Fruit fly (Drosophila melanogaster) whole organism, embryonic: ENCODE data around the gene jus.

Experiments used
- Awh ChIP-seq: fragments of 200-800 bp; sonication (Bioruptor generic); IDR thresholded peaks from 2 replicates; pipeline ENCODE4, ENCODE4 v1.3.6; 2022; ENCODE audit warnings: missing biosample characterization, missing genetic modification characterization
- BEAF-32 ChIP-seq: fragments of 200-800 bp; sonication (Bioruptor generic); optimal IDR thresholded peaks from 3 replicates; lab custom pipeline; 2017; ENCODE audit warnings: missing biosample characterization, missing genetic modification characterization, mild to moderate bottlenecking, moderate library complexity, missing genetic modification reagents
- CG10462 ChIP-seq: fragments of 200-800 bp; sonication (Bioruptor generic); optimal IDR thresholded peaks from 2 replicates; lab custom pipeline; 2016; ENCODE audit warnings: missing biosample characterization, missing genetic modification characterization
- CG10979 ChIP-seq: fragments of 200-800 bp; sonication (Bioruptor generic); optimal IDR thresholded peaks from 2 replicates; lab custom pipeline; 2018; ENCODE audit warnings: missing biosample characterization, mild to moderate bottlenecking, missing genetic modification characterization, moderate library complexity
- CG12236 ChIP-seq: fragments of 200-800 bp; sonication (Bioruptor generic); optimal IDR thresholded peaks from 2 replicates; lab custom pipeline; 2016; ENCODE audit warnings: missing biosample characterization, missing genetic modification characterization
- CG13424 ChIP-seq: fragments of 200-800 bp; sonication (Bioruptor generic); optimal IDR thresholded peaks from 2 replicates; lab custom pipeline; 2019; ENCODE audit warnings: missing biosample characterization, mild to moderate bottlenecking, missing genetic modification characterization, moderate library complexity
- CG15011 ChIP-seq: fragments of 200-800 bp; sonication (Bioruptor generic); optimal IDR thresholded peaks from 3 replicates; lab custom pipeline; 2018; ENCODE audit warnings: missing biosample characterization, mild to moderate bottlenecking, missing genetic modification characterization
- CG16815 ChIP-seq: fragments of 200-800 bp; sonication (Bioruptor generic); optimal IDR thresholded peaks from 3 replicates; lab custom pipeline; 2017; ENCODE audit warnings: missing biosample characterization, mild to moderate bottlenecking, missing genetic modification characterization
- CG16863 ChIP-seq: fragments of 200-800 bp; sonication (Bioruptor generic); optimal IDR thresholded peaks from 3 replicates; lab custom pipeline; 2016; ENCODE audit warnings: missing biosample characterization, missing genetic modification characterization
- CG17359 ChIP-seq: fragments of 200-800 bp; sonication (Bioruptor generic); optimal IDR thresholded peaks from 3 replicates; lab custom pipeline; 2018; ENCODE audit warnings: missing biosample characterization, mild to moderate bottlenecking, missing genetic modification characterization, moderate library complexity
- CG17361 ChIP-seq: fragments of 200-800 bp; sonication (Bioruptor generic); IDR thresholded peaks from 3 replicates; pipeline ENCODE4 v1.3.6; 2022; ENCODE audit warnings: missing biosample characterization, missing genetic modification characterization
- CG17912 ChIP-seq: fragments of 200-800 bp; sonication (Bioruptor generic); optimal IDR thresholded peaks from 2 replicates; lab custom pipeline; 2018; ENCODE audit warnings: missing biosample characterization, mild to moderate bottlenecking, missing genetic modification characterization
- CG18764 ChIP-seq: fragments of 200-800 bp; sonication (Bioruptor generic); optimal IDR thresholded peaks from 3 replicates; lab custom pipeline; 2016; ENCODE audit warnings: missing biosample characterization, missing genetic modification characterization
- CG31365 ChIP-seq: fragments of 200-800 bp; sonication (Bioruptor generic); optimal IDR thresholded peaks from 2 replicates; lab custom pipeline; 2018; ENCODE audit warnings: missing biosample characterization, mild to moderate bottlenecking, missing genetic modification characterization
- CG4360 ChIP-seq: fragments of 200-800 bp; sonication (Bioruptor generic); IDR thresholded peaks from 2 replicates; pipeline ENCODE4 v1.3.6; 2022; ENCODE audit warnings: missing biosample characterization, missing genetic modification characterization
- CG4820 ChIP-seq: fragments of 200-800 bp; sonication (Bioruptor generic); optimal IDR thresholded peaks from 3 replicates; lab custom pipeline; 2016; ENCODE audit warnings: missing biosample characterization, missing genetic modification characterization
- CG5245 ChIP-seq: fragments of 200-800 bp; sonication (Bioruptor generic); optimal IDR thresholded peaks from 3 replicates; lab custom pipeline; 2016; ENCODE audit warnings: missing biosample characterization, missing genetic modification characterization
- CG7745 ChIP-seq: fragments of 200-800 bp; sonication (Bioruptor generic); optimal IDR thresholded peaks from 2 replicates; lab custom pipeline; 2018; ENCODE audit warnings: missing biosample characterization, mild to moderate bottlenecking, missing genetic modification characterization, moderate library complexity
- CG8388 ChIP-seq: fragments of 200-800 bp; sonication (Bioruptor generic); optimal IDR thresholded peaks from 2 replicates; lab custom pipeline; 2019; ENCODE audit warnings: missing biosample characterization, mild to moderate bottlenecking, missing genetic modification characterization, moderate library complexity
- CG8478 ChIP-seq: fragments of >200 bp; optimal IDR thresholded peaks from 2 replicates; lab custom pipeline; 2018
- CG9876 ChIP-seq: fragments of 200-800 bp; sonication (Bioruptor generic); optimal IDR thresholded peaks from 2 replicates; lab custom pipeline; 2016; ENCODE audit warnings: missing biosample characterization, missing genetic modification characterization
- Camta ChIP-seq: fragments of 200-800 bp; sonication (Bioruptor generic); optimal IDR thresholded peaks from 2 replicates; lab custom pipeline; 2016; ENCODE audit warnings: missing biosample characterization, missing genetic modification characterization
- Deaf1 ChIP-seq: fragments of 200-800 bp; optimal IDR thresholded peaks from 3 replicates; lab custom pipeline; 2019; ENCODE audit warnings: missing biosample characterization, mild to moderate bottlenecking, missing genetic modification characterization, moderate library complexity
- ERR ChIP-seq: fragments of 200-800 bp; sonication (Bioruptor generic); optimal IDR thresholded peaks from 2 replicates; lab custom pipeline; 2016; ENCODE audit warnings: missing biosample characterization, missing genetic modification characterization
- Ets97D ChIP-seq: fragments of 200-800 bp; sonication (Bioruptor generic); optimal IDR thresholded peaks from 3 replicates; lab custom pipeline; 2016; ENCODE audit warnings: missing biosample characterization, missing genetic modification characterization
- Jarid2 ChIP-seq: fragments of 200-800 bp; sonication (Bioruptor generic); optimal IDR thresholded peaks from 3 replicates; lab custom pipeline; 2017; ENCODE audit warnings: mild to moderate bottlenecking, missing biosample characterization, missing genetic modification reagents, missing genetic modification characterization
- Lpt ChIP-seq: fragments of >200 bp; optimal IDR thresholded peaks from 2 replicates; lab custom pipeline; 2018; ENCODE audit warnings: missing biosample characterization, missing genetic modification characterization
- Meics ChIP-seq: fragments of 200-800 bp; sonication (Bioruptor generic); optimal IDR thresholded peaks from 2 replicates; lab custom pipeline; 2017; ENCODE audit warnings: missing biosample characterization, mild to moderate bottlenecking, missing genetic modification characterization
- Mrtf ChIP-seq: fragments of 200-800 bp; sonication (Bioruptor generic); IDR thresholded peaks from 3 replicates; pipeline ENCODE4 v1.3.6; 2022; ENCODE audit warnings: missing biosample characterization, missing genetic modification characterization
- Trl ChIP-seq, 3 experiments: fragments of >200 bp in 2 of 3; fragments of 200-800 bp in 1 of 3; sonication (Bioruptor generic) in 1 of 3; optimal IDR thresholded peaks; 2 replicates in 1 of 3; 3 replicates in 2 of 3; lab custom pipeline; 2016 to 2017; ENCODE audit warnings: missing biosample characterization in 1 of 3, missing genetic modification characterization in 1 of 3
- cas ChIP-seq: fragments of 200-800 bp; sonication (Bioruptor generic); IDR thresholded peaks from 2 replicates; pipeline ENCODE4 v1.3.6; 2022; ENCODE audit warnings: missing biosample characterization, missing genetic modification characterization
- cato ChIP-seq: fragments of 200-800 bp; sonication (Bioruptor generic); optimal IDR thresholded peaks from 2 replicates; lab custom pipeline; 2016; ENCODE audit warnings: missing biosample characterization, missing genetic modification characterization, borderline replicate concordance
- cg ChIP-seq: fragments of 200-800 bp; sonication (Bioruptor generic); optimal IDR thresholded peaks from 3 replicates; lab custom pipeline; 2019; ENCODE audit warnings: missing biosample characterization, mild to moderate bottlenecking, missing genetic modification characterization, moderate library complexity
- corto ChIP-seq: fragments of 200-800 bp; sonication (Bioruptor generic); optimal IDR thresholded peaks from 2 replicates; lab custom pipeline; 2016; ENCODE audit warnings: missing biosample characterization, mild to moderate bottlenecking, missing genetic modification characterization, moderate library complexity
- croc ChIP-seq: fragments of 200-800 bp; sonication (Bioruptor generic); conservative IDR thresholded peaks from 3 replicates; pipeline ENCODE4 v1.3.6; 2022; ENCODE audit warnings: missing biosample characterization, missing genetic modification characterization
- disco-r ChIP-seq: fragments of 200-800 bp; sonication (Bioruptor generic); optimal IDR thresholded peaks from 2 replicates; lab custom pipeline; 2016; ENCODE audit warnings: missing biosample characterization, missing genetic modification characterization
- emc ChIP-seq: fragments of 200-800 bp; sonication (Bioruptor generic); optimal IDR thresholded peaks from 2 replicates; lab custom pipeline; 2016; ENCODE audit warnings: missing biosample characterization, missing genetic modification characterization
- ham ChIP-seq: fragments of 200-800 bp; sonication (Bioruptor generic); IDR thresholded peaks from 2 replicates; pipeline ENCODE4 v1.3.6; 2022; ENCODE audit warnings: missing biosample characterization, missing genetic modification characterization
- row ChIP-seq: fragments of 200-800 bp; sonication (Bioruptor generic); IDR thresholded peaks from 3 replicates; pipeline ENCODE4 v1.3.6; 2022; ENCODE audit warnings: missing biosample characterization, missing genetic modification characterization
- sd ChIP-seq: fragments of 200-800 bp; sonication (Bioruptor generic); optimal IDR thresholded peaks from 3 replicates; lab custom pipeline; 2018; ENCODE audit warnings: missing biosample characterization, mild to moderate bottlenecking, missing genetic modification characterization, moderate library complexity
- stwl ChIP-seq: fragments of 200-800 bp; sonication (Bioruptor generic); optimal IDR thresholded peaks from 3 replicates; lab custom pipeline; 2018; ENCODE audit warnings: missing biosample characterization, mild to moderate bottlenecking, missing genetic modification characterization, moderate library complexity
- unc-4 ChIP-seq: fragments of 200-800 bp; sonication (Bioruptor generic); IDR thresholded peaks from 2 replicates; pipeline ENCODE4 v1.3.6; 2022; ENCODE audit warnings: missing biosample characterization, missing genetic modification characterization; ENCODE audit not compliant: partially characterized antibody
- unpg ChIP-seq: fragments of 200-800 bp; sonication (Bioruptor generic); optimal IDR thresholded peaks from 3 replicates; lab custom pipeline; 2018; ENCODE audit warnings: missing biosample characterization, mild to moderate bottlenecking, missing genetic modification characterization, moderate library complexity
- usp ChIP-seq: fragments of >200 bp; optimal IDR thresholded peaks from 2 replicates; lab custom pipeline; 2017; ENCODE audit warnings: missing biosample characterization, missing genetic modification characterization
- wor ChIP-seq: fragments of 200-800 bp; sonication (Bioruptor generic); IDR thresholded peaks from 2 replicates; pipeline ENCODE4 v1.3.6; 2022; ENCODE audit warnings: missing biosample characterization, missing genetic modification characterization
- zf30C ChIP-seq: fragments of 200-800 bp; sonication (Bioruptor generic); optimal IDR thresholded peaks from 3 replicates; lab custom pipeline; 2018; ENCODE audit warnings: missing biosample characterization, mild to moderate bottlenecking, missing genetic modification characterization

jus gene

dm6 chr3R:29210542-29211393 is 16.0 kb upstream of the jus start (continued):
- TF ChIP-seq CG7745 (tag; lab: Kevin White, UChicago) (no peak), Deaf1 (peak; percentile 72), CG17359 (peak; percentile 21), CG17361 (GFP tag; lab: Robert Waterston, UW) (0 out of 3 replicates have a peak, but pooled peaks have one; percentile 18), unpg (GFP tag; lab: Kevin White, UChicago) (peak; percentile 12), Camta (GFP tag; lab: Kevin White, UChicago) (peak; percentile 4), CG8388 (GFP tag; lab: Kevin White, UChicago) (peak; percentile 6), zf30C (GFP tag; lab: Kevin White, UChicago) (no peak), CG8478 (lab: Kevin White, UChicago) (no peak), unc-4 (GFP tag; lab: Robert Waterston, UW) (no peak), CG13424 (peak; percentile 11), CG4820 (no peak), CG10979 (tag; lab: Kevin White, UChicago) (peak; percentile 37), CG16815 (GFP tag; lab: Kevin White, UChicago) (peak; percentile 11)

- TF ChIP-seq Trl (optimal IDR thresholded peaks at IDR 0.05; lab: Kevin White, UChicago) (peak; percentile 18 to 24), Trl (GFP tag; optimal IDR thresholded peaks at IDR 0.05; lab: Kevin White, UChicago) (no peak), cg (GFP tag; lab: Kevin White, UChicago) (peak; percentile 60), sd (tag; lab: Kevin White, UChicago) (no peak), row (GFP tag; lab: Robert Waterston, UW) (no peak), CG5245 (GFP tag; lab: Kevin White, UChicago) (no peak), cato (no peak), ERR (no peak)
- TF ChIP-seq, all 482 proteins: peak for 2
Observed at dm6 chr3R:29210091-29210490, 15.3 kb upstream of the jus start.

- TF ChIP-seq CG17912 (GFP tag; lab: Kevin White, UChicago) = no peak
- no peak for TF ChIP-seq emc
- TF ChIP-seq BEAF-32 = no peak
- TF ChIP-seq ham (GFP tag; lab: Robert Waterston, UW) = no peak
- TF ChIP-seq CG8388 (GFP tag; lab: Kevin White, UChicago) = peak; percentile 77
- TF ChIP-seq CG16815 (GFP tag; lab: Kevin White, UChicago) = no peak
- peak; percentile 46 for TF ChIP-seq CG16863 (GFP tag; lab: Kevin White, UChicago)
- TF ChIP-seq Jarid2 = no peak
- no peak for TF ChIP-seq Lpt (GFP tag; lab: Kevin White, UChicago)
- no peak for TF ChIP-seq Ets97D (GFP tag; lab: Kevin White, UChicago)
- TF ChIP-seq croc (GFP tag; lab: Robert Waterston, UW) = peak; percentile 51; the same call in 2 of the 3 replicates
- TF ChIP-seq ERR = no peak
- peak; percentile 35 for TF ChIP-seq CG18764 (GFP tag; lab: Kevin White, UChicago)
- no peak for TF ChIP-seq cas (GFP tag; lab: Robert Waterston, UW)
- no peak for TF ChIP-seq usp (GFP tag; lab: Kevin White, UChicago)
- TF ChIP-seq disco-r (GFP tag; lab: Kevin White, UChicago) = no peak
- TF ChIP-seq Awh (GFP tag; lab: Robert Waterston, UW) = peak; percentile 68
- no peak for TF ChIP-seq CG10462 (GFP tag; lab: Kevin White, UChicago)
- TF ChIP-seq CG31365 (tag; lab: Kevin White, UChicago) = no peak
- TF ChIP-seq Mrtf (GFP tag; lab: Robert Waterston, UW) = peak; percentile 65; the same call in 2 of the 3 replicates
- peak; percentile 4 for TF ChIP-seq stwl (tag; lab: Kevin White, UChicago)
- peak; percentile 40 for TF ChIP-seq CG15011
- no peak for TF ChIP-seq CG9876 (GFP tag; lab: Kevin White, UChicago)
- TF ChIP-seq CG12236 = no peak
- TF ChIP-seq CG4360 (GFP tag; lab: Robert Waterston, UW) = no peak
- peak; percentile 22 for TF ChIP-seq corto
- TF ChIP-seq wor (GFP tag; lab: Robert Waterston, UW) = 0 out of 2 replicates have a peak, but pooled peaks have one; percentile 21
- peak; percentile 54 for TF ChIP-seq Meics (GFP tag; lab: Kevin White, UChicago)
Observed at dm6 chr3R:29207996-29208395, 13.2 kb upstream of the jus start.
